Worm (Caenorhabditis elegans): ENCODE measurements around the gene dct-7.

- TF ChIP-seq mdl-1 (tag; optimal IDR thresholded peaks at IDR 0.05) (no peak), dmd-9 (GFP tag; IDR thresholded peaks at IDR 0.05) (no peak), pha-4 (GFP tag; IDR thresholded peaks at IDR 0.05) (no peak), pha-4 (tag; optimal IDR thresholded peaks at IDR 0.05) (no peak), Y75B8A.6 (GFP tag; IDR thresholded peaks at IDR 0.05) (no peak), snpc-1.2 (GFP tag; IDR thresholded peaks at IDR 0.05) (no peak), ztf-11 (tag; optimal IDR thresholded peaks at IDR 0.05) (no peak), nhr-111 (GFP tag; optimal IDR thresholded peaks at IDR 0.05) (no peak), ceh-44 (GFP tag; IDR thresholded peaks at IDR 0.05) (no peak)
Observed at ce11 chrIV:4298983-4299382, 8.6 kb upstream of the dct-7 start, which contains the start of gene F15E6.9.

All from whole organism, L4 larva.